Fruit fly (Drosophila melanogaster) whole organism, wandering third instar larva: Measurements from ENCODE around the gene mus301.

Experiments
- CG32264 ChIP-seq: fragments of 200-800 bp; sonication (Bioruptor generic); optimal IDR thresholded peaks from 2 replicates; lab custom pipeline; 2016; ENCODE audit warnings: missing biosample characterization, missing genetic modification characterization
- CG9705 ChIP-seq: fragments of 200-800 bp; sonication (Bioruptor generic); optimal IDR thresholded peaks from 2 replicates; lab custom pipeline; 2018; ENCODE audit warnings: missing biosample characterization, mild to moderate bottlenecking, missing genetic modification characterization
- Dfd ChIP-seq: fragments of >200 bp; optimal IDR thresholded peaks from 2 replicates; lab custom pipeline; 2017; ENCODE audit warnings: missing biosample characterization, missing genetic modification characterization
- HLH106 ChIP-seq: fragments of 200-800 bp; optimal IDR thresholded peaks from 3 replicates; lab custom pipeline; 2019; ENCODE audit warnings: missing biosample characterization, mild to moderate bottlenecking, missing genetic modification characterization, moderate library complexity
- Hr78 ChIP-seq: fragments of >200 bp; optimal IDR thresholded peaks from 2 replicates; lab custom pipeline; 2017; ENCODE audit warnings: missing biosample characterization, missing genetic modification characterization
- Myc ChIP-seq: fragments of >200 bp; optimal IDR thresholded peaks from 2 replicates; lab custom pipeline; 2017
- Sp1 ChIP-seq: fragments of 200-800 bp; sonication (Bioruptor generic); optimal IDR thresholded peaks from 3 replicates; lab custom pipeline; 2019; ENCODE audit warnings: missing biosample characterization, mild to moderate bottlenecking, missing genetic modification characterization, moderate library complexity
- Vsx2 ChIP-seq: fragments of 200-300, 225-300 bp; sonication (Bioruptor generic); optimal IDR thresholded peaks from 2 replicates; lab custom pipeline; 2018; ENCODE audit warnings: missing biosample characterization, missing genetic modification characterization; ENCODE audit not compliant: partially characterized antibody
- h ChIP-seq: fragments of 200-800 bp; sonication (Bioruptor generic); optimal IDR thresholded peaks from 3 replicates; lab custom pipeline; 2016; ENCODE audit warnings: missing biosample characterization, mild to moderate bottlenecking, missing genetic modification characterization
- psq ChIP-seq: fragments of 200-800 bp; sonication (Bioruptor generic); optimal IDR thresholded peaks from 3 replicates; lab custom pipeline; 2017; ENCODE audit warnings: missing biosample characterization, mild to moderate bottlenecking, missing genetic modification characterization, moderate library complexity
- rgr ChIP-seq: fragments of 200-800 bp; sonication (Bioruptor generic); optimal IDR thresholded peaks from 3 replicates; lab custom pipeline; 2016; ENCODE audit warnings: missing biosample characterization, mild to moderate bottlenecking, missing genetic modification characterization
- usp ChIP-seq: fragments of >200 bp; optimal IDR thresholded peaks from 2 replicates; lab custom pipeline; 2017; ENCODE audit warnings: missing biosample characterization, missing genetic modification characterization

- TF ChIP-seq CG9705 (GFP tag; lab: Kevin White, UChicago): no peak
- no peak for TF ChIP-seq usp
- TF ChIP-seq Vsx2: no peak
- TF ChIP-seq psq (GFP tag; lab: Kevin White, UChicago): no peak
- no peak for TF ChIP-seq HLH106 (tag; lab: Kevin White, UChicago)
- no peak for TF ChIP-seq Hr78 (GFP tag; lab: Kevin White, UChicago)
- TF ChIP-seq Myc: no peak
- no peak for TF ChIP-seq CG32264 (GFP tag; lab: Kevin White, UChicago)
- no peak for TF ChIP-seq rgr (GFP tag; lab: Kevin White, UChicago)
- TF ChIP-seq h (GFP tag; lab: Kevin White, UChicago): no peak
- TF ChIP-seq Dfd: no peak
- no peak for TF ChIP-seq Sp1 (GFP tag; lab: Kevin White, UChicago)
These were observed 49.8 kb downstream of the mus301 start for dm6 chr3L:8187397-8187811.
